Fruit fly (Drosophila melanogaster) whole organism, prepupa: ENCODE data around the gene CG17681.

Experiments used
- CG11762 ChIP-seq: fragments of 200-800 bp; sonication (Bioruptor generic); optimal IDR thresholded peaks from 3 replicates; lab custom pipeline; 2016; ENCODE audit warnings: missing biosample characterization, missing genetic modification characterization; ENCODE audit not compliant: insufficient read depth
- CG16779 ChIP-seq: fragments of 200-800 bp; sonication (Bioruptor generic); optimal IDR thresholded peaks from 3 replicates; lab custom pipeline; 2017; ENCODE audit warnings: missing biosample characterization, mild to moderate bottlenecking, missing genetic modification characterization
- CG32006 ChIP-seq: fragments of 200-800 bp; sonication (Bioruptor generic); optimal IDR thresholded peaks from 3 replicates; lab custom pipeline; 2017; ENCODE audit warnings: missing biosample characterization, mild to moderate bottlenecking, missing genetic modification characterization
- CG3919 ChIP-seq: fragments of 200-800 bp; sonication (Bioruptor generic); optimal IDR thresholded peaks from 3 replicates; lab custom pipeline; 2016; ENCODE audit warnings: missing biosample characterization, missing genetic modification characterization
- CG4318 ChIP-seq: fragments of 200-800 bp; sonication (Bioruptor generic); optimal IDR thresholded peaks from 3 replicates; lab custom pipeline; 2017; ENCODE audit warnings: missing biosample characterization, mild to moderate bottlenecking, missing genetic modification characterization
- CG6163 ChIP-seq: fragments of 200-800 bp; sonication (Bioruptor generic); IDR thresholded peaks from 3 replicates; pipeline ENCODE4 v1.3.6; 2022; ENCODE audit warnings: missing biosample characterization, missing genetic modification characterization
- CG6276 ChIP-seq: fragments of 200-800 bp; sonication (Bioruptor generic); optimal IDR thresholded peaks from 2 replicates; lab custom pipeline; 2017; ENCODE audit warnings: missing biosample characterization, mild to moderate bottlenecking, missing genetic modification characterization
- CG6792 ChIP-seq: fragments of 200-800 bp; sonication (Bioruptor generic); optimal IDR thresholded peaks from 3 replicates; lab custom pipeline; 2016; ENCODE audit warnings: missing biosample characterization, missing genetic modification characterization
- CG6808 ChIP-seq: fragments of 200-800 bp; sonication (Bioruptor generic); optimal IDR thresholded peaks from 3 replicates; lab custom pipeline; 2017; ENCODE audit warnings: missing biosample characterization, missing genetic modification characterization, mild to moderate bottlenecking, moderate library complexity, missing genetic modification reagents
- CG7368 ChIP-seq: fragments of 200-800 bp; sonication (Bioruptor generic); optimal IDR thresholded peaks from 3 replicates; lab custom pipeline; 2016; ENCODE audit warnings: missing biosample characterization, missing genetic modification characterization
- CG8119 ChIP-seq: fragments of 200-800 bp; sonication (Bioruptor generic); IDR thresholded peaks from 3 replicates; pipeline ENCODE4 v1.3.6; 2022; ENCODE audit warnings: missing biosample characterization, missing genetic modification characterization
- CG8319 ChIP-seq: fragments of 200-800 bp; sonication (Bioruptor generic); optimal IDR thresholded peaks from 3 replicates; lab custom pipeline; 2016; ENCODE audit warnings: missing biosample characterization, missing genetic modification characterization
- CG8632 ChIP-seq: fragments of 200-800 bp; sonication (Bioruptor generic); optimal IDR thresholded peaks from 3 replicates; lab custom pipeline; 2016; ENCODE audit warnings: missing biosample characterization, missing genetic modification characterization
- Eip75B ChIP-seq: fragments of 200-800 bp; sonication (Bioruptor generic); optimal IDR thresholded peaks from 3 replicates; lab custom pipeline; 2016; ENCODE audit warnings: missing biosample characterization, missing genetic modification characterization
- Eip78C ChIP-seq: fragments of 200-800 bp; sonication (Bioruptor generic); peaks from one replicate; lab custom pipeline; 2016; ENCODE audit warnings: missing biosample characterization, missing genetic modification characterization
- Eip93F ChIP-seq: fragments of 200-800 bp; sonication (Bioruptor generic); optimal IDR thresholded peaks from 2 replicates; lab custom pipeline; 2016; ENCODE audit warnings: missing biosample characterization, mild to moderate bottlenecking, missing genetic modification characterization
- Gug ChIP-seq: fragments of 200-800 bp; sonication (Bioruptor generic); IDR thresholded peaks from 2 replicates; pipeline ENCODE4 v1.3.6; 2022; ENCODE audit warnings: missing biosample characterization, missing genetic modification characterization
- Hr39 ChIP-seq: fragments of 200-800 bp; sonication (Bioruptor generic); optimal IDR thresholded peaks from 2 replicates; lab custom pipeline; 2016; ENCODE audit warnings: missing biosample characterization, missing genetic modification characterization
- Lpt ChIP-seq: fragments of 200-800 bp; sonication (Bioruptor generic); optimal IDR thresholded peaks from 3 replicates; lab custom pipeline; 2016; ENCODE audit warnings: missing biosample characterization, missing genetic modification characterization
- Met ChIP-seq: fragments of 200-800 bp; sonication (Bioruptor generic); optimal IDR thresholded peaks from 3 replicates; lab custom pipeline; 2016; ENCODE audit warnings: missing biosample characterization, missing genetic modification characterization
- OdsH ChIP-seq: fragments of 200-800 bp; sonication (Bioruptor generic); optimal IDR thresholded peaks from 3 replicates; lab custom pipeline; 2016; ENCODE audit warnings: missing biosample characterization, missing genetic modification characterization
- Smox ChIP-seq: fragments of 200-800 bp; sonication (Bioruptor generic); optimal IDR thresholded peaks from 3 replicates; lab custom pipeline; 2016; ENCODE audit warnings: missing biosample characterization, missing genetic modification characterization
- Sox14 ChIP-seq: fragments of 200-800 bp; sonication (Bioruptor generic); optimal IDR thresholded peaks from 3 replicates; lab custom pipeline; 2016; ENCODE audit warnings: missing biosample characterization, missing genetic modification characterization
- achi ChIP-seq: fragments of 200-800 bp; sonication (Bioruptor generic); optimal IDR thresholded peaks from 3 replicates; lab custom pipeline; 2016; ENCODE audit warnings: missing biosample characterization, missing genetic modification characterization
- acj6 ChIP-seq: fragments of 200-800 bp; sonication (Bioruptor generic); optimal IDR thresholded peaks from 3 replicates; lab custom pipeline; 2016; ENCODE audit warnings: missing biosample characterization, missing genetic modification characterization
- dsx ChIP-seq: fragments of 200-800 bp; optimal IDR thresholded peaks from 3 replicates; lab custom pipeline; 2019; ENCODE audit warnings: missing biosample characterization, mild to moderate bottlenecking, missing genetic modification characterization, moderate library complexity; ENCODE audit not compliant: poor library complexity, severe bottlenecking
- eg ChIP-seq: fragments of 200-800 bp; sonication (Bioruptor generic); IDR thresholded peaks from 3 replicates; pipeline ENCODE4 v1.3.6; 2022; ENCODE audit warnings: missing biosample characterization, missing genetic modification characterization
- fd59A ChIP-seq: fragments of 200-800 bp; sonication (Bioruptor generic); optimal IDR thresholded peaks from 2 replicates; lab custom pipeline; 2017; ENCODE audit warnings: missing biosample characterization, mild to moderate bottlenecking, missing genetic modification characterization, missing genetic modification reagents
- fd85E ChIP-seq: fragments of 200-800 bp; sonication (Bioruptor generic); optimal IDR thresholded peaks from 3 replicates; lab custom pipeline; 2016; ENCODE audit warnings: missing biosample characterization, missing genetic modification characterization
- fkh ChIP-seq: fragments of 200-800 bp; sonication (Bioruptor generic); optimal IDR thresholded peaks from 3 replicates; lab custom pipeline; 2017; ENCODE audit warnings: missing biosample characterization, mild to moderate bottlenecking, missing genetic modification characterization, moderate library complexity
- lz ChIP-seq: fragments of 200-800 bp; sonication (Bioruptor generic); optimal IDR thresholded peaks from 3 replicates; lab custom pipeline; 2016; ENCODE audit warnings: missing biosample characterization, missing genetic modification characterization
- salr ChIP-seq, 2 experiments: fragments of 200-800 bp; sonication (Bioruptor generic); optimal IDR thresholded peaks; 3 replicates each; lab custom pipeline; 2016 to 2018; ENCODE audit warnings: missing biosample characterization in 2 of 2, missing genetic modification characterization in 2 of 2, mild to moderate bottlenecking in 1 of 2
- spab ChIP-seq: fragments of 200-800 bp; sonication (Bioruptor generic); optimal IDR thresholded peaks from 2 replicates; lab custom pipeline; 2017; ENCODE audit warnings: missing biosample characterization, mild to moderate bottlenecking, missing genetic modification characterization, missing genetic modification reagents
- svp ChIP-seq: fragments of 200-800 bp; sonication (Bioruptor generic); peaks from one replicate; lab custom pipeline; 2016; ENCODE audit warnings: missing biosample characterization, missing genetic modification characterization
- topi ChIP-seq: fragments of 200-800 bp; sonication (Bioruptor generic); optimal IDR thresholded peaks from 3 replicates; lab custom pipeline; 2016; ENCODE audit warnings: missing biosample characterization, missing genetic modification characterization

Gene CG17681

dm6 chr2L:18184648-18185243, 31.8 kb downstream of the CG17681 start, which contains the start of gene Ptp36E (continued):
- TF ChIP-seq lz (GFP tag; lab: Kevin White, UChicago) (peak; percentile 0), CG8319 (GFP tag; lab: Kevin White, UChicago) (no peak), CG32006 (peak; percentile 83), acj6 (GFP tag; lab: Kevin White, UChicago) (peak; percentile 55), dsx (GFP tag; lab: Kevin White, UChicago) (no peak), OdsH (GFP tag; lab: Kevin White, UChicago) (peak; percentile 52), Met (peak; percentile 32), Lpt (GFP tag; lab: Kevin White, UChicago) (peak; percentile 63), Eip75B (GFP tag; lab: Kevin White, UChicago) (peak; percentile 32), Sox14 (GFP tag; lab: Kevin White, UChicago) (peak; percentile 5), salr (GFP tag; optimal IDR thresholded peaks at IDR 0.05; lab: Kevin White, UChicago) (peak in 1 of 2 experiments; percentile 61), Smox (GFP tag; lab: Kevin White, UChicago) (no peak), CG16779 (peak; percentile 26), CG8632 (no peak), CG3919 (GFP tag; lab: Kevin White, UChicago) (peak; percentile 12), fd85E (GFP tag; lab: Kevin White, UChicago) (no peak), CG6808 (GFP tag; lab: Kevin White, UChicago) (peak; percentile 20), CG6163 (GFP tag; lab: Robert Waterston, UW) (peak; percentile 61; the same call in 2 of the 3 replicates), CG8119 (GFP tag; lab: Robert Waterston, UW) (peak; percentile 83), Gug (GFP tag; lab: Robert Waterston, UW) (peak; percentile 78), achi (GFP tag; lab: Kevin White, UChicago) (peak; percentile 29), Eip78C (peak; percentile 81), spab (GFP tag; lab: Kevin White, UChicago) (peak; percentile 38), CG6792 (GFP tag; lab: Kevin White, UChicago) (peak; percentile 31)

- TF ChIP-seq CG7368 (GFP tag; lab: Kevin White, UChicago) (no peak), Eip78C (peak; percentile 25), fd85E (GFP tag; lab: Kevin White, UChicago) (no peak), fkh (GFP tag; lab: Kevin White, UChicago) (no peak), Hr39 (peak; percentile 2), CG6163 (GFP tag; lab: Robert Waterston, UW) (0 out of 3 replicates have a peak, but pooled peaks have one; percentile 28), spab (GFP tag; lab: Kevin White, UChicago) (no peak), CG6276 (no peak), CG4318 (GFP tag; lab: Kevin White, UChicago) (no peak), topi (GFP tag; lab: Kevin White, UChicago) (no peak), fd59A (GFP tag; lab: Kevin White, UChicago) (no peak), Eip93F (GFP tag; lab: Kevin White, UChicago) (no peak)
- TF ChIP-seq, all 60 proteins: peak for 3
Measured at dm6 chr2L:18186695-18187094, 33.8 kb downstream of the CG17681 start.

dm6 chr2L:18202811-18203210, 49.9 kb downstream of the CG17681 start:
- TF ChIP-seq eg (no peak), CG6163 (GFP tag; lab: Robert Waterston, UW) (no peak), CG11762 (no peak), topi (GFP tag; lab: Kevin White, UChicago) (no peak), svp (GFP tag; lab: Kevin White, UChicago) (peak; percentile 0)
